Worm (Caenorhabditis elegans) whole organism, L4 larva: ENCODE results near the gene F08F1.9.
A peak's percentile ranks its signal among the peaks of the same experiment; 100 is the strongest.

Experiments
- F44E2.7 ChIP-seq: fragments of 200-800 bp; sonication (Bioruptor generic); IDR thresholded peaks from 2 replicates; pipeline ENCODE4 v2.1.2; 2022; ENCODE audit warnings: missing genetic modification characterization, missing compliant biosample characterization
- F49E8.2 ChIP-seq: sonication (generic microtip); optimal IDR thresholded peaks from 2 replicates; lab custom pipeline; 2016; ENCODE audit warnings: missing compliant biosample characterization, mild to moderate bottlenecking, missing genetic modification characterization, borderline replicate concordance
- R02D3.7 ChIP-seq: fragments of 150-350 bp; sonication (generic microtip); optimal IDR thresholded peaks from 3 replicates; lab custom pipeline; 2014; ENCODE audit warnings: missing biosample characterization, missing genetic modification characterization
- T20F7.1 ChIP-seq: fragments of 200-800 bp; sonication (Bioruptor generic); optimal IDR thresholded peaks from 2 replicates; lab custom pipeline; 2018; ENCODE audit warnings: mild to moderate bottlenecking, missing genetic modification characterization, missing compliant biosample characterization
- Y105C5A.15 ChIP-seq: fragments of 200-800 bp; sonication (Bioruptor generic); IDR thresholded peaks from 2 replicates; pipeline ENCODE4 v1.3.6; 2022; ENCODE audit warnings: missing genetic modification characterization, missing compliant biosample characterization
- Y5F2A.4 ChIP-seq: fragments of 200-800 bp; sonication (Bioruptor generic); optimal IDR thresholded peaks from 2 replicates; lab custom pipeline; 2018; ENCODE audit warnings: mild to moderate bottlenecking, missing genetic modification characterization, missing compliant biosample characterization
- Y75B8A.6 ChIP-seq: fragments of 200-800 bp; sonication (Bioruptor generic); IDR thresholded peaks from 2 replicates; pipeline ENCODE4 v1.3.6; 2022; ENCODE audit warnings: missing genetic modification reagents, missing genetic modification characterization, missing compliant biosample characterization
- ZK337.2 ChIP-seq: fragments of 200-800 bp; sonication (Bioruptor generic); IDR thresholded peaks from 2 replicates; pipeline ENCODE4 v1.3.6; 2022; ENCODE audit warnings: missing genetic modification reagents, missing genetic modification characterization, missing compliant biosample characterization
- ceh-32 ChIP-seq: sonication (generic microtip); optimal IDR thresholded peaks from 2 replicates; lab custom pipeline; 2016; ENCODE audit warnings: mild to moderate bottlenecking, missing genetic modification characterization, missing compliant biosample characterization; ENCODE audit not compliant: poor library complexity
- ceh-44 ChIP-seq: fragments of 200-800 bp; sonication (Bioruptor generic); IDR thresholded peaks from 2 replicates; pipeline ENCODE4 v1.3.6; 2022; ENCODE audit warnings: missing genetic modification reagents, missing genetic modification characterization, missing compliant biosample characterization
- ctbp-1 ChIP-seq: fragments of 200-800 bp; sonication (Bioruptor generic); IDR thresholded peaks from 2 replicates; pipeline ENCODE4 v1.3.6; 2022; ENCODE audit warnings: missing genetic modification reagents, missing genetic modification characterization, missing compliant biosample characterization
- daf-12 ChIP-seq: fragments of 150-350 bp; optimal IDR thresholded peaks from 2 replicates; lab custom pipeline; 2014; ENCODE audit warnings: missing biosample characterization, missing genetic modification reagents, missing genetic modification characterization
- daf-19 ChIP-seq: fragments of 200-800 bp; sonication (Bioruptor generic); conservative IDR thresholded peaks from 2 replicates; pipeline ENCODE4 v1.3.6; 2022; ENCODE audit warnings: missing genetic modification characterization, missing compliant biosample characterization
- daf-8 ChIP-seq: fragments of 200-800 bp; sonication (Bioruptor generic); IDR thresholded peaks from 2 replicates; pipeline ENCODE4 v1.3.6; 2022; ENCODE audit warnings: missing genetic modification characterization, missing compliant biosample characterization
- dpl-1 ChIP-seq: fragments of 150-350 bp; optimal IDR thresholded peaks from 2 replicates; lab custom pipeline; 2014; ENCODE audit warnings: missing biosample characterization, missing genetic modification reagents, missing genetic modification characterization
- egl-27 ChIP-seq: sonication (generic microtip); optimal IDR thresholded peaks from 3 replicates; lab custom pipeline; 2017; ENCODE audit warnings: missing biosample characterization, missing genetic modification reagents, missing genetic modification characterization
- fkh-10 ChIP-seq: fragments of 150-350 bp; optimal IDR thresholded peaks from 2 replicates; lab custom pipeline; 2014; ENCODE audit warnings: missing biosample characterization, missing genetic modification reagents, missing genetic modification characterization
- gei-8 ChIP-seq: fragments of 200-800 bp; sonication (Bioruptor generic); optimal IDR thresholded peaks from 2 replicates; lab custom pipeline; 2018; ENCODE audit warnings: mild to moderate bottlenecking, missing genetic modification characterization, missing compliant biosample characterization
- hif-1 ChIP-seq, 2 experiments: sonication (generic microtip); optimal IDR thresholded peaks; 2 replicates each; lab custom pipeline; 2016 to 2017; ENCODE audit warnings: missing compliant biosample characterization in 2 of 2, missing genetic modification characterization in 2 of 2, missing genetic modification reagents in 2 of 2, missing genotype in 2 of 2, mild to moderate bottlenecking in 1 of 2
- hlh-11 ChIP-seq: fragments of 200-800 bp; sonication (Bioruptor generic); optimal IDR thresholded peaks from 2 replicates; lab custom pipeline; 2018; ENCODE audit warnings: mild to moderate bottlenecking, missing genetic modification characterization, missing compliant biosample characterization
- hlh-30 ChIP-seq: sonication (generic microtip); optimal IDR thresholded peaks from 2 replicates; lab custom pipeline; 2017; ENCODE audit warnings: antibody characterized with exemption, mild to moderate bottlenecking, missing genetic modification characterization, missing compliant biosample characterization; ENCODE audit not compliant: insufficient read depth
- lin-1 ChIP-seq: fragments of 200-800 bp; sonication (Bioruptor generic); IDR thresholded peaks from 2 replicates; pipeline ENCODE4 v1.3.6; 2022; ENCODE audit warnings: missing genetic modification reagents, missing genetic modification characterization, missing compliant biosample characterization
- lir-3 ChIP-seq: sonication (generic microtip); optimal IDR thresholded peaks from 2 replicates; lab custom pipeline; 2016; ENCODE audit warnings: mild to moderate bottlenecking, missing genetic modification characterization, missing compliant biosample characterization
- madf-9 ChIP-seq: fragments of 200-800 bp; sonication (Bioruptor generic); conservative IDR thresholded peaks from 2 replicates; pipeline ENCODE4 v1.3.6; 2022; ENCODE audit warnings: missing genetic modification reagents, missing genetic modification characterization, missing compliant biosample characterization
- mdt-29 ChIP-seq: fragments of 200-800 bp; sonication (Bioruptor generic); IDR thresholded peaks from 2 replicates; pipeline ENCODE4 v1.3.6; 2022; ENCODE audit warnings: missing genetic modification reagents, missing genetic modification characterization, missing compliant biosample characterization
- mxl-2 ChIP-seq: fragments of 200-800 bp; sonication (Bioruptor generic); conservative IDR thresholded peaks from 2 replicates; pipeline ENCODE4 v1.3.6; 2022; ENCODE audit warnings: missing genetic modification reagents, missing genetic modification characterization, missing compliant biosample characterization
- mxl-3 ChIP-seq: fragments of 200-800 bp; sonication (Bioruptor generic); optimal IDR thresholded peaks from 2 replicates; lab custom pipeline; 2018; ENCODE audit warnings: mild to moderate bottlenecking, missing genetic modification characterization, missing compliant biosample characterization
- nhr-10 ChIP-seq: fragments of 150-350 bp; optimal IDR thresholded peaks from 2 replicates; lab custom pipeline; 2014; ENCODE audit warnings: missing biosample characterization, missing genetic modification characterization
- nhr-25 ChIP-seq: sonication (generic microtip); optimal IDR thresholded peaks from 2 replicates; lab custom pipeline; 2017; ENCODE audit warnings: missing genetic modification characterization, mild to moderate bottlenecking, missing compliant biosample characterization, antibody characterized with exemption, moderate library complexity, borderline replicate concordance; ENCODE audit not compliant: insufficient read depth
- nhr-41 ChIP-seq: fragments of 200-800 bp; sonication (Bioruptor generic); IDR thresholded peaks from 2 replicates; pipeline ENCODE4 v1.3.6; 2022; ENCODE audit warnings: missing genetic modification reagents, missing genetic modification characterization, missing compliant biosample characterization
- nhr-42 ChIP-seq: fragments of 200-800 bp; sonication (Bioruptor generic); IDR thresholded peaks from 2 replicates; pipeline ENCODE4 v1.3.6; 2022; ENCODE audit warnings: missing genetic modification characterization, missing compliant biosample characterization
- nhr-48 ChIP-seq: sonication (generic microtip); optimal IDR thresholded peaks from 2 replicates; lab custom pipeline; 2016; ENCODE audit warnings: mild to moderate bottlenecking, missing genetic modification characterization, missing compliant biosample characterization
- nhr-76 ChIP-seq: fragments of 150-350 bp; optimal IDR thresholded peaks from 2 replicates; lab custom pipeline; 2014; ENCODE audit warnings: missing biosample characterization, missing genetic modification characterization
- pha-4 ChIP-seq, 2 experiments: fragments of 150-350 bp in 1 of 2; fragments of 200-800 bp in 1 of 2; sonication (Bioruptor generic) in 1 of 2; IDR thresholded peaks in 1 of 2; optimal IDR thresholded peaks in 1 of 2; 2 replicates each; pipeline versions ENCODE4 v1.3.6 to Lab custom; 2014 to 2022; ENCODE audit warnings: missing genetic modification characterization in 2 of 2, missing genetic modification reagents in 2 of 2, missing biosample characterization in 1 of 2, missing compliant biosample characterization in 1 of 2
- rbr-2 ChIP-seq: sonication (generic microtip); optimal IDR thresholded peaks from 2 replicates; lab custom pipeline; 2016; ENCODE audit warnings: missing genotype, missing genetic modification characterization, missing compliant biosample characterization
- saeg-2 ChIP-seq: fragments of 200-800 bp; sonication (Bioruptor generic); IDR thresholded peaks from 2 replicates; pipeline ENCODE4 v1.3.6; 2022; ENCODE audit warnings: missing genetic modification reagents, missing genetic modification characterization, missing compliant biosample characterization
- skn-1 ChIP-seq: fragments of 150-350 bp; optimal IDR thresholded peaks from 2 replicates; lab custom pipeline; 2014; ENCODE audit warnings: missing biosample characterization, missing genetic modification characterization
- snpc-1.2 ChIP-seq: fragments of 200-800 bp; sonication (Bioruptor generic); IDR thresholded peaks from 2 replicates; pipeline ENCODE4 v1.3.6; 2022; ENCODE audit warnings: missing genetic modification reagents, missing genetic modification characterization, missing compliant biosample characterization
- spr-1 ChIP-seq: sonication (generic microtip); optimal IDR thresholded peaks from 2 replicates; lab custom pipeline; 2016; ENCODE audit warnings: mild to moderate bottlenecking, missing genetic modification characterization, missing compliant biosample characterization
- spr-3 ChIP-seq: fragments of 200-800 bp; sonication (Bioruptor generic); optimal IDR thresholded peaks from 2 replicates; lab custom pipeline; 2018; ENCODE audit warnings: mild to moderate bottlenecking, missing genetic modification characterization, missing compliant biosample characterization
- unc-62 ChIP-seq, 3 experiments: fragments of 150-350 bp in 1 of 3; sonication (generic microtip); optimal IDR thresholded peaks in 2 of 3; peaks in 1 of 3; 1 replicate in 1 of 3; 2 replicates in 2 of 3; lab custom pipeline; 2014 to 2017; ENCODE audit warnings: missing biosample characterization in 3 of 3, missing genetic modification characterization in 3 of 3, missing genetic modification reagents in 3 of 3, missing genotype in 1 of 3
- zfp-2 ChIP-seq: sonication (generic microtip); optimal IDR thresholded peaks from 2 replicates; lab custom pipeline; 2016; ENCODE audit warnings: mild to moderate bottlenecking, missing genetic modification characterization, missing compliant biosample characterization
- zip-11 ChIP-seq: fragments of 200-800 bp; sonication (Bioruptor generic); IDR thresholded peaks from 2 replicates; pipeline ENCODE4 v1.3.6; 2022; ENCODE audit warnings: missing genetic modification characterization, missing compliant biosample characterization
- zip-2 ChIP-seq: fragments of 150-350 bp; optimal IDR thresholded peaks from 2 replicates; lab custom pipeline; 2014; ENCODE audit warnings: missing biosample characterization, missing genetic modification characterization
- ztf-7 ChIP-seq: fragments of 150-350 bp; optimal IDR thresholded peaks from 2 replicates; lab custom pipeline; 2014; ENCODE audit warnings: missing biosample characterization, missing genetic modification characterization

F08F1.9 gene

DNA sequence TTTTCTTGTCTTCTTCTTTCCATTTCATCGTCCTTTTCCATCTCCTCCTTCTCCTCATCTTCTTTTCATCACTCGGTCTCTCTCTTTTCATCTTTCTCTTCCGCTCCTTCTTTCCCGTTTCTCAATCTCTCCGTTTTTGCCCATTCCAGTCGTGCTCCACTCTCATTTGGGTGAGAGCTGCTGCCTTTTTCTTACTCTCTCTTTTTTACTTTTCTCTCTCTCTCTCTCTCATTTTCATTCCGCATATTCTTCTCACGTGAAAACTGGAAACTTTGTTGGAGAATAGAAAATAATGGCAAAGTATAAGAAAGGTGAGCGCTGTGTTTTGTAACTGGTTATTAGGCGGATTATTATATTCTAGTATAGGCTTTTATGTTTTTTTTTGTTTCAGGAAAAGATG lies 32.3 kb downstream of the F08F1.9 start, which contains the start of gene tbc-18 (continued):
- TF ChIP-seq gei-8 (GFP tag; lab: Kevin White, UChicago) (no peak), dpl-1 (no peak)

DNA sequence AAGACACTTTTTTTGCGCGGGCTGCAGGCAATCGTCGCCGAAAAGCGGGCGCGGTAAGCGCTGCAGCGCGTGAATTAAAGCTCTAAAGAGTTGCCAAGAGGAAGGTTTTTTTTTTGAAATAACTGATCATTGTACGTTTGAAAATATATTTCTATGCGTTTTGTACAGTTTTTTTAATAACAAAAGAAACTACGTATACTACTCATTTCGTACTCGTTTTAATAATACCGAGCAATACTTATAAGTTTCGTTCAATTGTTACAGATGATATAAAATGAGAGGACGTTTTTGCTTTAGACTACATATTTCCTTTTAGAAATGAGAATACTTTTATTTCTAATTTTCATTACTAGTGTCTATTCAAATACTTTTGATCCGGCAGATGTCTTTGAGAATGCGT lies 38.7 kb downstream of the F08F1.9 start, which contains the start of gene nep-15:
nep-15 (plus strand) TSS at position 301 of the 400 bp plus-strand sequence.
- TF ChIP-seq spr-1 = no peak
- TF ChIP-seq ceh-32 (tag; lab: Kevin White, UChicago) = no peak
- no peak for TF ChIP-seq Y105C5A.15
- no peak for TF ChIP-seq mxl-3 (GFP tag; lab: Kevin White, UChicago)
- TF ChIP-seq Y75B8A.6 (GFP tag; lab: Robert Waterston, UW) = no peak

DNA sequence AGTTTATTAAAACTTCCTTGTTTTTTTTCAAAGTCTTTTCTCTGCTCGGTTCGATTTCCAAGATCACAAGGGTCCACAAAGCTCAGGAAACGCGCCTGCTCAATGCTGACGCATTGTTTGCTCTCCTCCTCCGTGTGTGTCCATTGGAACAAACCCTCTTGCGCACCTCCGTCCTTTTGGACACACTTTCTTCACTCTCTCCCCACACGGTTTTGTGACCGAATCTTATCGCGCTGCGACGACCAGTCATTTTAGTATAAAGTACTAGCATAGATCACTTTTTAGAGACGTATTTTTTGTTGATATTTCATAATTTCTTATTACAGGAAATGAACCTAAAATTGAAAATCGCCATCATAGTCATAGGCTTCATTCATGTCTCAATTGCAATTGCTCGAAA lies 42.4 kb downstream of the F08F1.9 start:
- TF ChIP-seq fkh-10 (GFP tag; lab: Kevin White, UChicago) (peak; percentile 28), F44E2.7 (GFP tag; lab: Robert Waterston, UW) (no peak), skn-1 (tag; lab: Kevin White, UChicago) (no peak), spr-1 (peak; percentile 32), zip-11 (GFP tag; lab: Robert Waterston, UW) (no peak), daf-8 (no peak), zip-2 (tag; lab: Kevin White, UChicago) (no peak), egl-27 (tag; lab: Kevin White, UChicago) (no peak), gei-8 (GFP tag; lab: Kevin White, UChicago) (no peak), saeg-2 (GFP tag; lab: Robert Waterston, UW) (no peak), ztf-7 (tag; lab: Kevin White, UChicago) (peak; percentile 26), nhr-10 (tag; lab: Kevin White, UChicago) (no peak), ceh-44 (GFP tag; lab: Robert Waterston, UW) (no peak), nhr-25 (tag; lab: Kevin White, UChicago) (peak; percentile 40), unc-62 (GFP tag; optimal IDR thresholded peaks at IDR 0.05 in 1 of 2; lab: Kevin White, UChicago) (peak in 1 of 2 experiments; percentile 96), unc-62 (tag; optimal IDR thresholded peaks at IDR 0.05; lab: Kevin White, UChicago) (no peak), daf-19 (no peak), rbr-2 (tag; lab: Kevin White, UChicago) (peak; percentile 81), nhr-41 (GFP tag; lab: Robert Waterston, UW) (no peak), R02D3.7 (no peak), mxl-3 (GFP tag; lab: Kevin White, UChicago) (peak; percentile 53), lin-1 (GFP tag; lab: Robert Waterston, UW) (no peak), zfp-2 (tag; lab: Kevin White, UChicago) (no peak), hlh-30 (tag; lab: Kevin White, UChicago) (peak; percentile 87), Y5F2A.4 (GFP tag; lab: Kevin White, UChicago) (no peak), spr-3 (GFP tag; lab: Kevin White, UChicago) (no peak), lir-3 (tag; lab: Kevin White, UChicago) (no peak), mxl-2 (GFP tag; lab: Robert Waterston, UW) (no peak), daf-12 (tag; lab: Kevin White, UChicago) (no peak), nhr-48 (tag; lab: Kevin White, UChicago) (peak; percentile 33), hif-1 (tag; optimal IDR thresholded peaks at IDR 0.05; lab: Kevin White, UChicago) (no peak), dpl-1 (peak; percentile 59), hlh-11 (tag; lab: Kevin White, UChicago) (peak; percentile 89), nhr-42 (GFP tag; lab: Robert Waterston, UW) (no peak), ctbp-1 (GFP tag; lab: Robert Waterston, UW) (peak; percentile 63; the same call in 1 of the 2 replicates), madf-9 (GFP tag; lab: Robert Waterston, UW) (no peak), mdt-29 (no peak), pha-4 (GFP tag; IDR thresholded peaks at IDR 0.05; lab: Robert Waterston, UW) (0 out of 2 replicates have a peak, but pooled peaks have one; percentile 52), pha-4 (tag; optimal IDR thresholded peaks at IDR 0.05; lab: Kevin White, UChicago) (no peak), T20F7.1 (GFP tag; lab: Kevin White, UChicago) (no peak), F49E8.2 (tag; lab: Kevin White, UChicago) (no peak), snpc-1.2 (GFP tag; lab: Robert Waterston, UW) (no peak), ceh-32 (tag; lab: Kevin White, UChicago) (peak; percentile 19), nhr-76 (no peak), ZK337.2 (GFP tag; lab: Robert Waterston, UW) (no peak)
